Worm (Caenorhabditis elegans): ENCODE results near the gene ZK666.1.

Gene ZK666.1

ce11 chrII:10490329-10490728 is 19.2 kb upstream of the ZK666.1 start, which contains the start of gene clec-61:
Gene clec-61, minus strand, starts transcription at chrII:10490537.
- TF ChIP-seq npax-4 (tag; optimal IDR thresholded peaks at IDR 0.05): no peak
- TF ChIP-seq unc-3 (GFP tag; conservative IDR thresholded peaks at IDR 0.05): no peak
- no peak for TF ChIP-seq unc-3 (tag; optimal IDR thresholded peaks at IDR 0.05)
- no peak for TF ChIP-seq ref-2 (tag; optimal IDR thresholded peaks at IDR 0.05)
- no peak for TF ChIP-seq unc-42 (tag; optimal IDR thresholded peaks at IDR 0.05)
- TF ChIP-seq odd-2 (tag; optimal IDR thresholded peaks at IDR 0.05): no peak
- TF ChIP-seq eyg-1 (tag; optimal IDR thresholded peaks at IDR 0.05): no peak
- no peak for TF ChIP-seq rnt-1 (tag; optimal IDR thresholded peaks at IDR 0.05)
- no peak for TF ChIP-seq fkh-6 (tag; optimal IDR thresholded peaks at IDR 0.05)
- TF ChIP-seq hlh-8 (tag; optimal IDR thresholded peaks at IDR 0.05): no peak
- TF ChIP-seq che-1 (tag; optimal IDR thresholded peaks at IDR 0.05): no peak
- no peak for TF ChIP-seq K09A11.1 (tag; optimal IDR thresholded peaks at IDR 0.05; ENCODE audit: insufficient read depth)
- no peak for TF ChIP-seq mec-3 (tag; optimal IDR thresholded peaks at IDR 0.05; ENCODE audit: borderline replicate concordance)
- TF ChIP-seq K02D7.2 (tag; optimal IDR thresholded peaks at IDR 0.05): no peak
- TF ChIP-seq elt-2 (tag; optimal IDR thresholded peaks at IDR 0.05): no peak
- TF ChIP-seq ceh-24 (tag; optimal IDR thresholded peaks at IDR 0.05): no peak
- no peak for TF ChIP-seq unc-86 (tag; optimal IDR thresholded peaks at IDR 0.05)

DNA sequence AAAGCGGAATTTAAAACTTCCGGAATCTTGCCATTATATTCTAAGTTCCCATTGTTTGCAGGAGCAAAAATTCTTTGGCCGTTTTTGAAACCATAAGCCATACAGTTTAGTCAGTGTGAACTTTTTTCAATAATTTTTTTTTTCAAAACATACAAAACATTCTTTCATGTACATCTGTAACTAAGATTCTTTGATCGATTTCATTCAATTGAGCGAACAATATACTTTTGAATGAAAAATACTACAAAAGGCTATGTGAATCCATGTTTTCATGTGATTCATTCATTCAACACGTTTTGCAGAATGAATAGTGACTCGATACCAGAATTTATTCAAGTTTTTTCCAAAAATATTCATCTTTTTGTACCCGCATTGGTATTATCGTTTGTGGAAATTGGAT is 15.6 kb upstream of the ZK666.1 start, which contains the start of gene ZK666.15:
Gene ZK666.15 (plus strand): TSS at position 301 of the 400 bp plus-strand sequence.
- TF ChIP-seq sox-2 (GFP tag; IDR thresholded peaks at IDR 0.05) (no peak), fax-1 (tag; optimal IDR thresholded peaks at IDR 0.05) (no peak), nfya-1 (tag; optimal IDR thresholded peaks at IDR 0.05) (no peak), ceh-31 (tag; optimal IDR thresholded peaks at IDR 0.05) (no peak), ets-4 (tag; optimal IDR thresholded peaks at IDR 0.05) (no peak), hlh-13 (GFP tag; optimal IDR thresholded peaks at IDR 0.05) (no peak), ttx-3 (tag; optimal IDR thresholded peaks at IDR 0.05) (no peak), sdc-2 (tag; optimal IDR thresholded peaks at IDR 0.05) (no peak), eyg-1 (tag; optimal IDR thresholded peaks at IDR 0.05) (no peak), lin-11 (tag; optimal IDR thresholded peaks at IDR 0.05) (no peak), odd-2 (tag; optimal IDR thresholded peaks at IDR 0.05) (no peak), K02D7.2 (tag; optimal IDR thresholded peaks at IDR 0.05) (no peak), pha-2 (tag; optimal IDR thresholded peaks at IDR 0.05) (no peak), mec-3 (tag; optimal IDR thresholded peaks at IDR 0.05; ENCODE audit: borderline replicate concordance) (no peak), che-1 (tag; optimal IDR thresholded peaks at IDR 0.05) (no peak), pat-9 (tag; optimal IDR thresholded peaks at IDR 0.05) (no peak), tbx-2 (tag; optimal IDR thresholded peaks at IDR 0.05) (no peak)

- TF ChIP-seq ceh-24 (tag; optimal IDR thresholded peaks at IDR 0.05): no peak
- TF ChIP-seq ceh-48 (tag; optimal IDR thresholded peaks at IDR 0.05): no peak
- no peak for TF ChIP-seq pros-1 (tag; optimal IDR thresholded peaks at IDR 0.05)
- no peak for TF ChIP-seq che-1 (tag; optimal IDR thresholded peaks at IDR 0.05)
- TF ChIP-seq sdc-2 (tag; optimal IDR thresholded peaks at IDR 0.05): no peak
- TF ChIP-seq pqm-1 (tag; optimal IDR thresholded peaks at IDR 0.05): no peak
- TF ChIP-seq pha-2 (tag; optimal IDR thresholded peaks at IDR 0.05): no peak
- no peak for TF ChIP-seq pax-1 (tag; optimal IDR thresholded peaks at IDR 0.05)
- no peak for TF ChIP-seq ceh-6 (GFP tag; optimal IDR thresholded peaks at IDR 0.05)
Measured at ce11 chrII:10485640-10486039, 14.5 kb upstream of the ZK666.1 start.

DNA sequence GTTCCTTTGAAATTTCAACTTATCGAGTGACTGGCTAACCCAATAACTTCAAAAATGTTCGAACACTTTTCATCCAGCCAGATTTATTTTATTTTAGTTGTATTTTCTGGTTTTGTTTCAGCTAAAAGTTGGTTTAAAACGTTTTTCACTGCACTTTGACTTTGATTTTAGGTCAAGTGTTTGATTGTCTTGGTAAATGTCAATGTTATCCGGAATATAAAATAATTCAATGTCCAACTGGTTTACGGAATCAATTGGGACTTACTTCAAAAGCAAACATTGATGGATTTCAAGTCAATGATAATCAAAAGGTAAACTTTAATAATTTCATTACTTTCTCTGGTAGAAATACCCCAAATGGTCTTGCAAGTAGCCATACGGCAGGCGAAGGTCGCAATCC is 12.7 kb upstream of the ZK666.1 start:
- TF ChIP-seq tbx-7 (tag; optimal IDR thresholded peaks at IDR 0.05): no peak
- TF ChIP-seq che-1 (tag; optimal IDR thresholded peaks at IDR 0.05): no peak
- TF ChIP-seq sox-2 (GFP tag; IDR thresholded peaks at IDR 0.05): no peak
- no peak for TF ChIP-seq elt-4 (tag; optimal IDR thresholded peaks at IDR 0.05)

Measured in whole organism, late embryonic.